Fruit fly (Drosophila melanogaster): ENCODE data around the gene CG7296.

dm6 chr2L:10711221-10711620, 24.4 kb upstream of the CG7296 start:
- TF ChIP-seq psq (optimal IDR thresholded peaks at IDR 0.05) = no peak
- TF ChIP-seq pan (optimal IDR thresholded peaks at IDR 0.05) = no peak
- no peak for TF ChIP-seq usp (GFP tag; optimal IDR thresholded peaks at IDR 0.05)

Data from whole organism.